Worm (Caenorhabditis elegans) whole organism, early embryonic: ENCODE measurements around the gene C14B4.2.

Experiments used
- B0310.2 ChIP-seq: sonication (generic microtip); optimal IDR thresholded peaks from 2 replicates; lab custom pipeline; 2016; ENCODE audit warnings: mild to moderate bottlenecking, missing genetic modification characterization, missing compliant biosample characterization
- F13C5.2 ChIP-seq: sonication (generic microtip); optimal IDR thresholded peaks from 2 replicates; lab custom pipeline; 2017; ENCODE audit warnings: mild to moderate bottlenecking, missing genetic modification characterization, inconsistent platforms, missing compliant biosample characterization
- ama-1 ChIP-seq: fragments of 150-350 bp; optimal IDR thresholded peaks from 2 replicates; lab custom pipeline; 2014
- flt-1 ChIP-seq: fragments of 200-800 bp; sonication (Bioruptor generic); IDR thresholded peaks from 2 replicates; pipeline ENCODE4 v1.3.6; 2022; ENCODE audit warnings: missing genetic modification characterization, missing compliant biosample characterization
- scrt-1 ChIP-seq: fragments of 200-800 bp; sonication (Bioruptor generic); IDR thresholded peaks from 2 replicates; pipeline ENCODE4 v1.3.6; 2022; ENCODE audit warnings: missing genetic modification characterization, missing compliant biosample characterization
- tra-4 ChIP-seq: sonication (generic microtip); optimal IDR thresholded peaks from 2 replicates; lab custom pipeline; 2017; ENCODE audit warnings: missing genetic modification characterization, missing compliant biosample characterization

DNA sequence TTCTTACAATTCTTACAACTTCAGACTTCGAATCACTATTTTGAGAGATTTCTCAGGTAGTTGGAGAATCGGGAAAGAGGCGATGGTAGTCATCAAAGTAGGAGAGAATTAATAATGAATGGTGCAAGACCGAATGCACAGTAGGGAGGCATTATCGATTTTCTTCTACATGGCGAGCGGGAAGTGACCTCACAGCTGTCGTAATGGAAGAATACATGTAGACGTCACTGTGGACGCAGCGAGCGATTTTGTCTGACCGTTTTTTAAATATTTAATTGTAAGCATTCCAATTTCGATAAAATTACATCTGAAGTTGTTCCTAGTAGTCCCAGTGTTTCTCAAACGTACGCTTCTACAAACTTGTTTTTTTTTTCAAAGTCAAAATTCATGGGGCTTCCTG is 52.9 kb downstream of the C14B4.2 start, which contains the start of gene F55C9.11:
- TF ChIP-seq scrt-1 (GFP tag; lab: Robert Waterston, UW) (no peak), B0310.2 (tag; lab: Kevin White, UChicago) (no peak), F13C5.2 (tag; lab: Kevin White, UChicago) (no peak), ama-1 (lab: Kevin White, UChicago) (no peak), tra-4 (tag; lab: Kevin White, UChicago) (no peak), flt-1 (GFP tag; lab: Robert Waterston, UW) (no peak)
